Fruit fly (Drosophila melanogaster) whole organism, embryonic: ENCODE measurements around the gene tst.

Source experiments
- Abd-B ChIP-seq: fragments of 200-800 bp; sonication (Bioruptor generic); optimal IDR thresholded peaks from 2 replicates; lab custom pipeline; 2018; ENCODE audit warnings: missing biosample characterization, mild to moderate bottlenecking, missing genetic modification characterization, moderate library complexity
- Adf1 ChIP-seq: fragments of 200-800 bp; sonication (Bioruptor generic); IDR thresholded peaks from 2 replicates; pipeline ENCODE4 v1.3.6; 2022; ENCODE audit warnings: missing biosample characterization, missing genetic modification characterization
- CG1024 ChIP-seq: fragments of 200-800 bp; sonication (Bioruptor generic); IDR thresholded peaks from 2 replicates; pipeline ENCODE4 v1.3.6; 2022; ENCODE audit warnings: missing biosample characterization, missing genetic modification characterization
- CG10267 ChIP-seq: fragments of 200-800 bp; sonication (Bioruptor generic); optimal IDR thresholded peaks from 2 replicates; lab custom pipeline; 2018; ENCODE audit warnings: missing biosample characterization, mild to moderate bottlenecking, missing genetic modification characterization, moderate library complexity
- CG10431 ChIP-seq: fragments of 200-800 bp; sonication (Bioruptor generic); optimal IDR thresholded peaks from 3 replicates; lab custom pipeline; 2018; ENCODE audit warnings: missing biosample characterization, mild to moderate bottlenecking, missing genetic modification characterization
- CG10543 ChIP-seq: fragments of 200-800 bp; sonication (Bioruptor generic); optimal IDR thresholded peaks from 3 replicates; lab custom pipeline; 2017; ENCODE audit warnings: missing biosample characterization, mild to moderate bottlenecking, missing genetic modification characterization, moderate library complexity
- CG11560 ChIP-seq: fragments of 200-800 bp; sonication (Bioruptor generic); IDR thresholded peaks from 3 replicates; pipeline ENCODE4 v1.3.6; 2022; ENCODE audit warnings: missing biosample characterization, missing genetic modification characterization
- CG13123 ChIP-seq: fragments of 200-800 bp; sonication (Bioruptor generic); optimal IDR thresholded peaks from 2 replicates; lab custom pipeline; 2016; ENCODE audit warnings: missing biosample characterization, missing genetic modification characterization
- CG13775 ChIP-seq: fragments of 200-800 bp; sonication (Bioruptor generic); optimal IDR thresholded peaks from 3 replicates; lab custom pipeline; 2017; ENCODE audit warnings: missing biosample characterization, mild to moderate bottlenecking, missing genetic modification characterization
- CG15696 ChIP-seq: fragments of 200-800 bp; sonication (Bioruptor generic); optimal IDR thresholded peaks from 2 replicates; lab custom pipeline; 2019; ENCODE audit warnings: missing biosample characterization, mild to moderate bottlenecking, missing genetic modification characterization, moderate library complexity
- CG16779 ChIP-seq: fragments of 200-800 bp; sonication (Bioruptor generic); IDR thresholded peaks from 2 replicates; pipeline ENCODE4 v1.3.6; 2022; ENCODE audit warnings: missing biosample characterization, missing genetic modification characterization
- CG16815 ChIP-seq: fragments of 200-800 bp; sonication (Bioruptor generic); optimal IDR thresholded peaks from 3 replicates; lab custom pipeline; 2017; ENCODE audit warnings: missing biosample characterization, mild to moderate bottlenecking, missing genetic modification characterization
- CG17385 ChIP-seq: fragments of 200-800 bp; sonication (Bioruptor generic); optimal IDR thresholded peaks from 3 replicates; lab custom pipeline; 2018; ENCODE audit warnings: missing biosample characterization, mild to moderate bottlenecking, missing genetic modification characterization
- CG1792 ChIP-seq: fragments of 200-800 bp; sonication (Bioruptor generic); optimal IDR thresholded peaks from 2 replicates; lab custom pipeline; 2016; ENCODE audit warnings: missing biosample characterization, missing genetic modification characterization
- CG30431 ChIP-seq: fragments of 200-800 bp; sonication (Bioruptor generic); optimal IDR thresholded peaks from 2 replicates; lab custom pipeline; 2017; ENCODE audit warnings: missing biosample characterization, missing genetic modification characterization
- CG31388 ChIP-seq: fragments of 200-800 bp; sonication (Bioruptor generic); optimal IDR thresholded peaks from 2 replicates; lab custom pipeline; 2016; ENCODE audit warnings: missing biosample characterization, missing genetic modification characterization
- CG3281 ChIP-seq: fragments of 200-800 bp; sonication (Bioruptor generic); optimal IDR thresholded peaks from 3 replicates; lab custom pipeline; 2017; ENCODE audit warnings: missing biosample characterization, mild to moderate bottlenecking, missing genetic modification characterization
- CG3995 ChIP-seq: fragments of 200-800 bp; sonication (Bioruptor generic); optimal IDR thresholded peaks from 3 replicates; lab custom pipeline; 2016; ENCODE audit warnings: missing biosample characterization, missing genetic modification characterization
- CG6689 ChIP-seq: fragments of 200-800 bp; sonication (Bioruptor generic); IDR thresholded peaks from 2 replicates; pipeline ENCODE4 v1.3.6; 2022; ENCODE audit warnings: missing biosample characterization, missing genetic modification characterization
- CG6813 ChIP-seq: fragments of 200-800 bp; sonication (Bioruptor generic); optimal IDR thresholded peaks from 2 replicates; lab custom pipeline; 2017; ENCODE audit warnings: missing biosample characterization, missing genetic modification characterization, mild to moderate bottlenecking, moderate library complexity, missing genetic modification reagents
- CG9215 ChIP-seq: fragments of 200-800 bp; sonication (Bioruptor generic); IDR thresholded peaks from 2 replicates; pipeline ENCODE4 v1.3.6; 2022; ENCODE audit warnings: missing biosample characterization, missing genetic modification characterization
- CG9932 ChIP-seq: fragments of 200-800 bp; sonication (Bioruptor generic); IDR thresholded peaks from 2 replicates; pipeline ENCODE4 v1.3.6; 2022; ENCODE audit warnings: missing biosample characterization, missing genetic modification characterization
- D19A ChIP-seq: fragments of 200-800 bp; optimal IDR thresholded peaks from 3 replicates; lab custom pipeline; 2019; ENCODE audit warnings: missing biosample characterization, mild to moderate bottlenecking, missing genetic modification characterization, moderate library complexity
- Dbx ChIP-seq: fragments of 200-800 bp; sonication (Bioruptor generic); IDR thresholded peaks from 3 replicates; pipeline ENCODE4 v1.3.6; 2022; ENCODE audit warnings: missing biosample characterization, missing genetic modification characterization
- Fer3 ChIP-seq: fragments of 200-800 bp; sonication (Bioruptor generic); optimal IDR thresholded peaks from 2 replicates; lab custom pipeline; 2018; ENCODE audit warnings: missing biosample characterization, mild to moderate bottlenecking, missing genetic modification characterization, moderate library complexity
- GATAe ChIP-seq: fragments of 200-800 bp; sonication (Bioruptor generic); conservative IDR thresholded peaks from 2 replicates; pipeline ENCODE4 v1.3.6; 2022; ENCODE audit warnings: missing biosample characterization, missing genetic modification characterization
- H15 ChIP-seq: fragments of 200-800 bp; sonication (Bioruptor generic); IDR thresholded peaks from 3 replicates; pipeline ENCODE4 v1.3.6; 2022; ENCODE audit warnings: missing biosample characterization, missing genetic modification characterization
- HLHmδ ChIP-seq: fragments of 200-800 bp; sonication (Bioruptor generic); optimal IDR thresholded peaks from 2 replicates; lab custom pipeline; 2018; ENCODE audit warnings: missing biosample characterization, mild to moderate bottlenecking, missing genetic modification characterization, moderate library complexity
- Nf-YB ChIP-seq: fragments of 200-800 bp; sonication (Bioruptor generic); optimal IDR thresholded peaks from 3 replicates; lab custom pipeline; 2019; ENCODE audit warnings: missing biosample characterization, mild to moderate bottlenecking, missing genetic modification characterization, moderate library complexity
- Pdp1 ChIP-seq, 2 experiments: fragments of 200-800 bp; sonication (Bioruptor generic); optimal IDR thresholded peaks; 3 replicates each; lab custom pipeline; 2016; ENCODE audit warnings: missing biosample characterization in 2 of 2, missing genetic modification characterization in 2 of 2, mild to moderate bottlenecking in 1 of 2, moderate library complexity in 1 of 2
- Sox100B ChIP-seq: fragments of 200-800 bp; sonication (Bioruptor generic); optimal IDR thresholded peaks from 3 replicates; lab custom pipeline; 2018; ENCODE audit warnings: missing biosample characterization, mild to moderate bottlenecking, missing genetic modification characterization
- Sry-δ ChIP-seq: fragments of 200-800 bp; sonication (Bioruptor generic); optimal IDR thresholded peaks from 2 replicates; lab custom pipeline; 2016; ENCODE audit warnings: missing biosample characterization, missing genetic modification characterization
- ap ChIP-seq: fragments of 200-800 bp; sonication (Bioruptor generic); IDR thresholded peaks from 2 replicates; pipeline ENCODE4 v1.3.6; 2022; ENCODE audit warnings: missing biosample characterization, missing genetic modification characterization
- dan ChIP-seq: fragments of 200-800 bp; sonication (Bioruptor generic); IDR thresholded peaks from 2 replicates; pipeline ENCODE4 v1.3.6; 2022; ENCODE audit warnings: missing biosample characterization, missing genetic modification characterization
- dmrt99B ChIP-seq: fragments of 200-800 bp; sonication (Bioruptor generic); optimal IDR thresholded peaks from 2 replicates; lab custom pipeline; 2018; ENCODE audit warnings: missing biosample characterization, mild to moderate bottlenecking, missing genetic modification characterization, moderate library complexity
- esg ChIP-seq: fragments of 200-800 bp; sonication (Bioruptor generic); conservative IDR thresholded peaks from 2 replicates; pipeline ENCODE4 v1.3.6; 2022; ENCODE audit warnings: missing biosample characterization, missing genetic modification characterization
- fd102C ChIP-seq: fragments of 200-800 bp; sonication (Bioruptor generic); optimal IDR thresholded peaks from 2 replicates; lab custom pipeline; 2018; ENCODE audit warnings: missing biosample characterization, mild to moderate bottlenecking, missing genetic modification characterization, moderate library complexity
- fd64A ChIP-seq: fragments of 200-800 bp; sonication (Bioruptor generic); optimal IDR thresholded peaks from 3 replicates; lab custom pipeline; 2018; ENCODE audit warnings: missing biosample characterization, mild to moderate bottlenecking, missing genetic modification characterization
- gce ChIP-seq: fragments of 200-800 bp; sonication (Bioruptor generic); IDR thresholded peaks from 3 replicates; pipeline ENCODE4 v1.3.6; 2022; ENCODE audit warnings: missing biosample characterization, missing genetic modification characterization
- gcm ChIP-seq: fragments of 200-800 bp; sonication (Bioruptor generic); optimal IDR thresholded peaks from 2 replicates; lab custom pipeline; 2019; ENCODE audit warnings: missing biosample characterization, mild to moderate bottlenecking, missing genetic modification characterization, moderate library complexity
- kah ChIP-seq: fragments of 200-800 bp; sonication (Bioruptor generic); optimal IDR thresholded peaks from 2 replicates; lab custom pipeline; 2018; ENCODE audit warnings: missing biosample characterization, mild to moderate bottlenecking, missing genetic modification characterization
- lov ChIP-seq, 2 experiments: fragments of 200-800 bp in 1 of 2; fragments of >200 bp in 1 of 2; sonication (Bioruptor generic) in 1 of 2; IDR thresholded peaks in 1 of 2; optimal IDR thresholded peaks in 1 of 2; 2 replicates in 1 of 2; 3 replicates in 1 of 2; pipeline versions ENCODE4 v1.3.6 to Lab custom; 2017 to 2022; ENCODE audit warnings: missing biosample characterization in 1 of 2, missing genetic modification characterization in 1 of 2
- mam ChIP-seq: fragments of 200-800 bp; sonication (Bioruptor generic); optimal IDR thresholded peaks from 3 replicates; lab custom pipeline; 2016; ENCODE audit warnings: missing biosample characterization, missing genetic modification characterization
- odd ChIP-seq: fragments of 200-800 bp; sonication (Bioruptor generic); optimal IDR thresholded peaks from 2 replicates; lab custom pipeline; 2017; ENCODE audit warnings: missing biosample characterization, mild to moderate bottlenecking, missing genetic modification characterization
- onecut ChIP-seq: fragments of 200-800 bp; sonication (Bioruptor generic); IDR thresholded peaks from 2 replicates; pipeline ENCODE4 v1.3.6; 2022; ENCODE audit warnings: missing biosample characterization, missing genetic modification characterization
- org-1 ChIP-seq: fragments of 200-800 bp; sonication (Bioruptor generic); optimal IDR thresholded peaks from 2 replicates; lab custom pipeline; 2017; ENCODE audit warnings: missing biosample characterization, missing genetic modification characterization
- phol ChIP-seq: fragments of 200-800 bp; sonication (Bioruptor generic); optimal IDR thresholded peaks from 3 replicates; lab custom pipeline; 2018; ENCODE audit warnings: missing biosample characterization, mild to moderate bottlenecking, missing genetic modification characterization, moderate library complexity
- schlank ChIP-seq: fragments of 200-800 bp; sonication (Bioruptor generic); optimal IDR thresholded peaks from 2 replicates; lab custom pipeline; 2018; ENCODE audit warnings: missing biosample characterization, mild to moderate bottlenecking, missing genetic modification characterization
- so ChIP-seq: fragments of 200-800 bp; sonication (Bioruptor generic); IDR thresholded peaks from 3 replicates; pipeline ENCODE4 v1.3.6; 2022; ENCODE audit warnings: missing biosample characterization, missing genetic modification characterization
- tap ChIP-seq: fragments of 200-800 bp; optimal IDR thresholded peaks from 3 replicates; lab custom pipeline; 2019; ENCODE audit warnings: missing biosample characterization, mild to moderate bottlenecking, missing genetic modification characterization, moderate library complexity
- toy ChIP-seq: fragments of 200-800 bp; sonication (Bioruptor generic); IDR thresholded peaks from 2 replicates; pipeline ENCODE4 v1.3.6; 2022; ENCODE audit warnings: missing biosample characterization, missing genetic modification characterization

The tst gene

dm6 chr3R:23772808-23773207 lies at the start of gene tst (continued):
- TF ChIP-seq CG6813 (peak; percentile 77), CG11560 (tag; lab: Robert Waterston, UW) (peak; percentile 91), so (peak; percentile 89), dmrt99B (tag; lab: Kevin White, UChicago) (peak; percentile 90), schlank (tag; lab: Kevin White, UChicago) (peak; percentile 74), CG16815 (peak; percentile 89), toy (peak; percentile 77), gcm (GFP tag; lab: Kevin White, UChicago) (peak; percentile 87), CG13775 (GFP tag; lab: Kevin White, UChicago) (peak; percentile 94), Adf1 (GFP tag; lab: Robert Waterston, UW) (peak; percentile 78), esg (GFP tag; lab: Robert Waterston, UW) (peak; percentile 96), CG10267 (tag; lab: Kevin White, UChicago) (peak; percentile 89), CG17385 (GFP tag; lab: Kevin White, UChicago) (peak; percentile 84), onecut (GFP tag; lab: Robert Waterston, UW) (peak; percentile 74), Nf-YB (GFP tag; lab: Kevin White, UChicago) (peak; percentile 69), CG31388 (GFP tag; lab: Kevin White, UChicago) (peak; percentile 59), dan (peak; percentile 86), CG3281 (peak; percentile 87), kah (GFP tag; lab: Kevin White, UChicago) (peak; percentile 60), CG6689 (peak; percentile 97), Abd-B (GFP tag; lab: Kevin White, UChicago) (peak; percentile 95), odd (GFP tag; lab: Kevin White, UChicago) (no peak), CG10543 (peak; percentile 53), CG9215 (peak; percentile 96), H15 (peak; percentile 97), CG10431 (peak; percentile 39), Sry-δ (GFP tag; lab: Kevin White, UChicago) (peak; percentile 44), CG1024 (GFP tag; lab: Robert Waterston, UW) (peak; percentile 86), CG30431 (GFP tag; lab: Kevin White, UChicago) (peak; percentile 87), fd102C (GFP tag; lab: Kevin White, UChicago) (peak; percentile 19), CG3995 (GFP tag; lab: Kevin White, UChicago) (no peak), Sox100B (GFP tag; lab: Kevin White, UChicago) (peak; percentile 88), CG15696 (tag; lab: Kevin White, UChicago) (peak; percentile 90), HLHmδ (no peak), Dbx (peak; percentile 96), Pdp1 (GFP tag; optimal IDR thresholded peaks at IDR 0.05; lab: Kevin White, UChicago) (peak; percentile 67 to 87), D19A (peak; percentile 85), gce (peak; percentile 92), org-1 (GFP tag; lab: Kevin White, UChicago) (peak; percentile 70), fd64A (GFP tag; lab: Kevin White, UChicago) (no peak), Fer3 (tag; lab: Kevin White, UChicago) (peak; percentile 92), lov (optimal IDR thresholded peaks at IDR 0.05; lab: Kevin White, UChicago) (no peak), lov (GFP tag; IDR thresholded peaks at IDR 0.05; lab: Robert Waterston, UW) (peak; percentile 93), CG16779 (GFP tag; lab: Robert Waterston, UW) (peak; percentile 84), CG13123 (peak; percentile 87), mam (GFP tag; lab: Kevin White, UChicago) (peak; percentile 63), CG9932 (peak; percentile 98), GATAe (peak; percentile 87), CG1792 (GFP tag; lab: Kevin White, UChicago) (no peak), ap (peak; percentile 92), phol (tag; lab: Kevin White, UChicago) (peak; percentile 95), tap (tag; lab: Kevin White, UChicago) (peak; percentile 84)
